Worm (Caenorhabditis elegans): Measurements from ENCODE around the gene best-23.

best-23 gene

ce11 chrII:7888759-7889158 lies 18.6 kb downstream of the best-23 start (continued):
- TF ChIP-seq lin-14 (GFP tag; optimal IDR thresholded peaks at IDR 0.05) (peak; percentile 44), lin-13 (GFP tag; optimal IDR thresholded peaks at IDR 0.05) (peak; percentile 23), nhr-12 (tag; optimal IDR thresholded peaks at IDR 0.05) (no peak), snu-23 (GFP tag; optimal IDR thresholded peaks at IDR 0.05) (peak; percentile 22), sup-37 (GFP tag; optimal IDR thresholded peaks at IDR 0.05) (no peak), xbp-1 (tag; optimal IDR thresholded peaks at IDR 0.05) (peak; percentile 8), rnt-1 (tag; optimal IDR thresholded peaks at IDR 0.05) (no peak), C16A3.4 (tag; optimal IDR thresholded peaks at IDR 0.05) (no peak), Y116A8C.19 (tag; optimal IDR thresholded peaks at IDR 0.05; ENCODE audit: borderline replicate concordance) (no peak), efl-3 (GFP tag; optimal IDR thresholded peaks at IDR 0.05) (no peak), nhr-71 (tag; optimal IDR thresholded peaks at IDR 0.05) (peak; percentile 67), lsy-2 (tag; optimal IDR thresholded peaks at IDR 0.05) (peak; percentile 0 to 28), fos-1 (tag; optimal IDR thresholded peaks at IDR 0.05) (no peak), ceh-63 (GFP tag; optimal IDR thresholded peaks at IDR 0.05) (no peak), lir-3 (tag; optimal IDR thresholded peaks at IDR 0.05; ENCODE audit: poor library complexity) (no peak), mep-1 (tag; optimal IDR thresholded peaks at IDR 0.05) (peak; percentile 11), F16B12.6 (tag; optimal IDR thresholded peaks at IDR 0.05) (no peak), irx-1 (tag; optimal IDR thresholded peaks at IDR 0.05) (peak; percentile 24), nhr-85 (tag) (no peak), mdl-1 (tag; optimal IDR thresholded peaks at IDR 0.05) (no peak), aly-2 (tag; optimal IDR thresholded peaks at IDR 0.05) (no peak), snpc-4 (tag; optimal IDR thresholded peaks at IDR 0.05) (no peak), fkh-8 (tag; optimal IDR thresholded peaks at IDR 0.05) (peak; percentile 63), mab-9 (GFP tag; IDR thresholded peaks at IDR 0.05) (no peak), ama-1 (optimal IDR thresholded peaks at IDR 0.05) (no peak), ztf-4 (tag; optimal IDR thresholded peaks at IDR 0.05) (no peak), nhr-11 (tag; optimal IDR thresholded peaks at IDR 0.05) (no peak), swsn-7 (tag; optimal IDR thresholded peaks at IDR 0.05) (no peak), nhr-77 (tag; optimal IDR thresholded peaks at IDR 0.05) (no peak), nhr-76 (tag; optimal IDR thresholded peaks at IDR 0.05) (no peak), unc-62 (GFP tag; optimal IDR thresholded peaks at IDR 0.05) (no peak), nhr-19 (GFP tag; conservative IDR thresholded peaks at IDR 0.05) (0 out of 2 replicates have a peak, but pooled peaks have one; percentile 3), efl-1 (optimal IDR thresholded peaks at IDR 0.05) (peak in 1 of 2 experiments; percentile 17), efl-1 (GFP tag; optimal IDR thresholded peaks at IDR 0.05 in 1 of 2) (no peak), unc-130 (tag; optimal IDR thresholded peaks at IDR 0.05) (no peak), egl-13 (tag; optimal IDR thresholded peaks at IDR 0.05) (no peak), lin-39 (tag; optimal IDR thresholded peaks at IDR 0.05) (no peak), aha-1 (tag; optimal IDR thresholded peaks at IDR 0.05) (no peak), pag-3 (tag; optimal IDR thresholded peaks at IDR 0.05; ENCODE audit: borderline replicate concordance, insufficient read depth) (no peak), lin-35 (GFP tag; optimal IDR thresholded peaks at IDR 0.05) (peak; percentile 5 to 12), ets-5 (GFP tag; IDR thresholded peaks at IDR 0.05) (no peak), alr-1 (tag; optimal IDR thresholded peaks at IDR 0.05; ENCODE audit: borderline replicate concordance) (no peak), nhr-20 (tag; optimal IDR thresholded peaks at IDR 0.05) (peak; percentile 49), zip-4 (GFP tag; optimal IDR thresholded peaks at IDR 0.05) (no peak)

DNA sequence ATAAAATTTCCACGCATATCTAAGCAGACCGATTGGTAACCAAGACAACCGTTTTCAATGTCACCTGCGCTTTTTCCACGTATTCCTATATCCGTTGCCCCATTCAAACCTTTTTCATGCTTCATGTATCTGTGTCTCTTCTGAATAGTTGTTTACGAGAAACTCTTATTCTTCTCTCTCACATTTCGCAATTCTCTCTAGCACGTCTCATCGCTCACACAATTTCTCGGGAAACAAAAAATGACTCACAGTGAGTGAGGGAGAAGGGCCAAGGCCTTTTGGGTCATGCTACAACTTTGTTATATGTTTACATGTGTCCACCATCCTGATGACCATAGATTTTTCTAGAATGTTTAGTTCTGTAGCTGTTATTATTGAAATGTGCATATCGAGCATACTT lies 20.1 kb downstream of the best-23 start:
- TF ChIP-seq nhr-85 (tag): no peak
- TF ChIP-seq sox-4 (tag; optimal IDR thresholded peaks at IDR 0.05): peak; percentile 22
- TF ChIP-seq nhr-71 (tag; optimal IDR thresholded peaks at IDR 0.05): peak; percentile 83
- TF ChIP-seq nhr-237 (tag; optimal IDR thresholded peaks at IDR 0.05): peak; percentile 25
- no peak for TF ChIP-seq zag-1 (tag; optimal IDR thresholded peaks at IDR 0.05)
- TF ChIP-seq lin-13 (GFP tag; optimal IDR thresholded peaks at IDR 0.05): no peak
- no peak for TF ChIP-seq unc-86 (tag; optimal IDR thresholded peaks at IDR 0.05)
- no peak for TF ChIP-seq nhr-19 (GFP tag; conservative IDR thresholded peaks at IDR 0.05)
- TF ChIP-seq unc-130 (tag; optimal IDR thresholded peaks at IDR 0.05): no peak
- no peak for TF ChIP-seq ceh-90 (tag; optimal IDR thresholded peaks at IDR 0.05)
- peak; percentile 37 for TF ChIP-seq swsn-7 (tag; optimal IDR thresholded peaks at IDR 0.05)
- TF ChIP-seq elt-2 (tag; optimal IDR thresholded peaks at IDR 0.05): no peak
- peak; percentile 98 for TF ChIP-seq fkh-8 (tag; optimal IDR thresholded peaks at IDR 0.05)
- no peak for TF ChIP-seq sup-37 (GFP tag; optimal IDR thresholded peaks at IDR 0.05)
- TF ChIP-seq ceh-82 (tag; optimal IDR thresholded peaks at IDR 0.05): peak in 2 of 3 experiments; percentile 9 to 63
- TF ChIP-seq unc-30 (tag; optimal IDR thresholded peaks at IDR 0.05): no peak
- no peak for TF ChIP-seq ama-1 (optimal IDR thresholded peaks at IDR 0.05)
- TF ChIP-seq egl-13 (tag; optimal IDR thresholded peaks at IDR 0.05): no peak
- TF ChIP-seq fkh-10 (GFP tag; optimal IDR thresholded peaks at IDR 0.05): peak; percentile 25
- no peak for TF ChIP-seq pqm-1 (tag; optimal IDR thresholded peaks at IDR 0.05)
- TF ChIP-seq ztf-4 (tag; optimal IDR thresholded peaks at IDR 0.05): peak; percentile 46
- TF ChIP-seq snu-23 (GFP tag; optimal IDR thresholded peaks at IDR 0.05): peak; percentile 56
